Fruit fly (Drosophila melanogaster) whole organism, pupa: ENCODE results near the gene Acp36DE.

Source experiments
- CG10348 ChIP-seq: fragments of 200-800 bp; sonication (Bioruptor generic); IDR thresholded peaks from 2 replicates; pipeline ENCODE4 v1.3.6; 2022; ENCODE audit warnings: missing biosample characterization, missing genetic modification characterization
- CG12605 ChIP-seq: fragments of 200-800 bp; sonication (Bioruptor generic); IDR thresholded peaks from 2 replicates; pipeline ENCODE4 v1.3.6; 2022; ENCODE audit warnings: missing biosample characterization, missing genetic modification characterization
- CG13204 ChIP-seq: fragments of 200-800 bp; sonication (Bioruptor generic); optimal IDR thresholded peaks from 2 replicates; lab custom pipeline; 2018; ENCODE audit warnings: missing biosample characterization, mild to moderate bottlenecking, missing genetic modification characterization, moderate library complexity
- CG14655 ChIP-seq: fragments of 200-800 bp; sonication (Bioruptor generic); optimal IDR thresholded peaks from 3 replicates; lab custom pipeline; 2017; ENCODE audit warnings: mild to moderate bottlenecking, missing biosample characterization, missing genetic modification reagents, missing genetic modification characterization
- CG15710 ChIP-seq: fragments of 200-800 bp; sonication (Bioruptor generic); optimal IDR thresholded peaks from 2 replicates; lab custom pipeline; 2018; ENCODE audit warnings: missing biosample characterization, mild to moderate bottlenecking, missing genetic modification characterization, moderate library complexity
- CG17806 ChIP-seq: fragments of 200-800 bp; sonication (Bioruptor generic); optimal IDR thresholded peaks from 2 replicates; lab custom pipeline; 2018; ENCODE audit warnings: missing biosample characterization, mild to moderate bottlenecking, missing genetic modification characterization, moderate library complexity
- CG32121 ChIP-seq: fragments of 200-800 bp; sonication (Bioruptor generic); IDR thresholded peaks from 2 replicates; pipeline ENCODE4 v1.3.6; 2022; ENCODE audit warnings: missing biosample characterization, missing genetic modification characterization
- CG34367 ChIP-seq: fragments of 200-800 bp; sonication (Bioruptor generic); optimal IDR thresholded peaks from 2 replicates; lab custom pipeline; 2018; ENCODE audit warnings: missing biosample characterization, mild to moderate bottlenecking, missing genetic modification characterization
- CG4496 ChIP-seq: fragments of 200-800 bp; sonication (Bioruptor generic); IDR thresholded peaks from 3 replicates; pipeline ENCODE4 v1.3.6; 2022; ENCODE audit warnings: missing biosample characterization, missing genetic modification characterization
- CG8159 ChIP-seq: fragments of 200-800 bp; sonication (Bioruptor generic); optimal IDR thresholded peaks from 3 replicates; lab custom pipeline; 2018; ENCODE audit warnings: missing biosample characterization, mild to moderate bottlenecking, missing genetic modification characterization, moderate library complexity
- CG8301 ChIP-seq: fragments of 200-800 bp; sonication (Bioruptor generic); optimal IDR thresholded peaks from 2 replicates; lab custom pipeline; 2018; ENCODE audit warnings: missing biosample characterization, mild to moderate bottlenecking, missing genetic modification characterization
- CG9948 ChIP-seq: fragments of 200-800 bp; sonication (Bioruptor generic); optimal IDR thresholded peaks from 2 replicates; lab custom pipeline; 2018; ENCODE audit warnings: missing biosample characterization, mild to moderate bottlenecking, missing genetic modification characterization, moderate library complexity
- D1 ChIP-seq: fragments of 200-800 bp; sonication (Bioruptor generic); optimal IDR thresholded peaks from 2 replicates; lab custom pipeline; 2018; ENCODE audit warnings: missing biosample characterization, mild to moderate bottlenecking, missing genetic modification characterization, moderate library complexity
- EcR ChIP-seq: fragments of 200-800 bp; sonication (Bioruptor generic); optimal IDR thresholded peaks from 3 replicates; lab custom pipeline; 2019; ENCODE audit warnings: missing biosample characterization, missing genetic modification characterization, mild to moderate bottlenecking, moderate library complexity, missing genetic modification reagents
- Ets98B ChIP-seq: fragments of 200-800 bp; sonication (Bioruptor generic); IDR thresholded peaks from 2 replicates; pipeline ENCODE4 v1.3.6; 2022; ENCODE audit warnings: missing biosample characterization, missing genetic modification characterization
- Pif1A ChIP-seq: fragments of 200-800 bp; sonication (Bioruptor generic); optimal IDR thresholded peaks from 3 replicates; lab custom pipeline; 2016; ENCODE audit warnings: missing biosample characterization, missing genetic modification characterization
- Pif1B ChIP-seq: fragments of 200-800 bp; sonication (Bioruptor generic); optimal IDR thresholded peaks from 3 replicates; lab custom pipeline; 2016; ENCODE audit warnings: missing biosample characterization, missing genetic modification characterization
- Snoo ChIP-seq: fragments of 200-800 bp; sonication (Bioruptor generic); optimal IDR thresholded peaks from 3 replicates; lab custom pipeline; 2017; ENCODE audit warnings: missing biosample characterization, mild to moderate bottlenecking, missing genetic modification characterization, inconsistent platforms
- fd96Ca ChIP-seq: fragments of 200-800 bp; sonication (Bioruptor generic); IDR thresholded peaks from 3 replicates; pipeline ENCODE4 v1.3.6; 2022; ENCODE audit warnings: missing biosample characterization, missing genetic modification characterization
- gl ChIP-seq: fragments of 200-800 bp; sonication (Bioruptor generic); optimal IDR thresholded peaks from 2 replicates; lab custom pipeline; 2018; ENCODE audit warnings: missing biosample characterization, mild to moderate bottlenecking, missing genetic modification characterization
- rn ChIP-seq: fragments of 200-800 bp; sonication (Bioruptor generic); IDR thresholded peaks from 2 replicates; pipeline ENCODE4 v1.3.6; 2022; ENCODE audit warnings: missing biosample characterization, missing genetic modification characterization

Acp36DE gene

dm6 chr2L:18340921-18341320, 17.9 kb downstream of the Acp36DE start:
- no peak for TF ChIP-seq EcR
- peak; percentile 81 for TF ChIP-seq CG12605 (GFP tag; lab: Robert Waterston, UW)
- TF ChIP-seq CG8159 (tag; lab: Kevin White, UChicago), result peak; percentile 70
- TF ChIP-seq Snoo (tag; lab: Kevin White, UChicago), result peak; percentile 48
- peak; percentile 63 for TF ChIP-seq CG15710 (tag; lab: Kevin White, UChicago)
- peak; percentile 94 for TF ChIP-seq CG32121 (GFP tag; lab: Robert Waterston, UW)
- TF ChIP-seq CG14655 (GFP tag; lab: Kevin White, UChicago), result peak; percentile 79
- peak; percentile 49 for TF ChIP-seq CG34367 (tag; lab: Kevin White, UChicago)
- peak; percentile 18 for TF ChIP-seq CG13204 (GFP tag; lab: Kevin White, UChicago)
- peak; percentile 69 for TF ChIP-seq CG10348
- peak; percentile 72 for TF ChIP-seq CG17806 (tag; lab: Kevin White, UChicago)
- TF ChIP-seq D1 (tag; lab: Kevin White, UChicago), result no peak
- TF ChIP-seq CG8301, result peak; percentile 85
- peak; percentile 93 for TF ChIP-seq fd96Ca (GFP tag; lab: Robert Waterston, UW)
- peak; percentile 92 for TF ChIP-seq CG4496 (GFP tag; lab: Robert Waterston, UW)
- TF ChIP-seq gl (tag; lab: Kevin White, UChicago), result peak; percentile 32
- peak; percentile 96 for TF ChIP-seq Ets98B (GFP tag; lab: Robert Waterston, UW)
- TF ChIP-seq Pif1A (GFP tag; lab: Kevin White, UChicago), result peak; percentile 74
- peak; percentile 60 for TF ChIP-seq CG9948 (tag; lab: Kevin White, UChicago)
- TF ChIP-seq Pif1B, result peak; percentile 64
- TF ChIP-seq rn (GFP tag; lab: Robert Waterston, UW), result peak; percentile 83

- no peak for TF ChIP-seq CG8301
- TF ChIP-seq Ets98B (GFP tag; lab: Robert Waterston, UW), result no peak
- TF ChIP-seq Snoo (tag; lab: Kevin White, UChicago), result no peak
- TF ChIP-seq Pif1B, result no peak
- TF ChIP-seq CG10348, result no peak
- TF ChIP-seq CG12605 (GFP tag; lab: Robert Waterston, UW), result no peak
- no peak for TF ChIP-seq CG13204 (GFP tag; lab: Kevin White, UChicago)
- no peak for TF ChIP-seq CG17806 (tag; lab: Kevin White, UChicago)
- TF ChIP-seq EcR, result no peak
- TF ChIP-seq CG34367 (tag; lab: Kevin White, UChicago), result no peak
- no peak for TF ChIP-seq D1 (tag; lab: Kevin White, UChicago)
- TF ChIP-seq CG8159 (tag; lab: Kevin White, UChicago), result no peak
- TF ChIP-seq gl (tag; lab: Kevin White, UChicago), result no peak
- TF ChIP-seq CG9948 (tag; lab: Kevin White, UChicago), result no peak
- TF ChIP-seq CG4496 (GFP tag; lab: Robert Waterston, UW), result no peak
- no peak for TF ChIP-seq CG32121 (GFP tag; lab: Robert Waterston, UW)
- TF ChIP-seq CG14655 (GFP tag; lab: Kevin White, UChicago), result no peak
- TF ChIP-seq, all 21 proteins: peak for 0
These were observed 22.3 kb downstream of the Acp36DE start for dm6 chr2L:18336531-18336930.

- TF ChIP-seq CG14655 (GFP tag; lab: Kevin White, UChicago), result no peak
- TF ChIP-seq Pif1A (GFP tag; lab: Kevin White, UChicago), result no peak
- TF ChIP-seq CG15710 (tag; lab: Kevin White, UChicago), result no peak
- TF ChIP-seq rn (GFP tag; lab: Robert Waterston, UW), result no peak
- no peak for TF ChIP-seq CG12605 (GFP tag; lab: Robert Waterston, UW)
- no peak for TF ChIP-seq gl (tag; lab: Kevin White, UChicago)
- no peak for TF ChIP-seq CG10348
- TF ChIP-seq CG17806 (tag; lab: Kevin White, UChicago), result no peak
These were observed 23.2 kb downstream of the Acp36DE start for dm6 chr2L:18335641-18336040.

dm6 chr2L:18333831-18334437, 24.9 kb downstream of the Acp36DE start:
- no peak for TF ChIP-seq CG17806 (tag; lab: Kevin White, UChicago)
- TF ChIP-seq CG8301, result peak; percentile 5
- peak; percentile 36 for TF ChIP-seq CG14655 (GFP tag; lab: Kevin White, UChicago)
- TF ChIP-seq EcR, result no peak

- TF ChIP-seq CG8159 (tag; lab: Kevin White, UChicago) (no peak), CG17806 (tag; lab: Kevin White, UChicago) (peak; percentile 21), CG15710 (tag; lab: Kevin White, UChicago) (no peak), EcR (no peak), CG9948 (tag; lab: Kevin White, UChicago) (peak; percentile 23), CG10348 (no peak), Snoo (tag; lab: Kevin White, UChicago) (no peak), CG14655 (GFP tag; lab: Kevin White, UChicago) (peak; percentile 61), CG12605 (GFP tag; lab: Robert Waterston, UW) (no peak), CG4496 (GFP tag; lab: Robert Waterston, UW) (peak; percentile 76), CG32121 (GFP tag; lab: Robert Waterston, UW) (peak; percentile 67), Pif1B (peak; percentile 3), fd96Ca (GFP tag; lab: Robert Waterston, UW) (0 out of 3 replicates have a peak, but pooled peaks have one; percentile 22), D1 (tag; lab: Kevin White, UChicago) (no peak), rn (GFP tag; lab: Robert Waterston, UW) (no peak), Pif1A (GFP tag; lab: Kevin White, UChicago) (no peak), CG34367 (tag; lab: Kevin White, UChicago) (peak; percentile 4), CG13204 (GFP tag; lab: Kevin White, UChicago) (no peak), Ets98B (GFP tag; lab: Robert Waterston, UW) (peak; percentile 71), CG8301 (peak; percentile 65), gl (tag; lab: Kevin White, UChicago) (no peak)
These were observed 27.2 kb downstream of the Acp36DE start for dm6 chr2L:18331612-18332011.
